Worm (Caenorhabditis elegans) whole organism, young adult: ENCODE results near the gene srh-68.
A peak's percentile ranks its signal among the peaks of the same experiment; 100 is the strongest.

ENCODE experiments used
- C06A6.2 ChIP-seq: fragments of 200-800 bp; sonication (Bioruptor generic); conservative IDR thresholded peaks from 2 replicates; pipeline ENCODE4 v1.3.6; 2022; ENCODE audit warnings: missing genetic modification characterization, missing compliant biosample characterization
- F10E7.11 ChIP-seq: sonication (generic microtip); optimal IDR thresholded peaks from 2 replicates; lab custom pipeline; 2017; ENCODE audit warnings: mild to moderate bottlenecking, missing genetic modification characterization, moderate library complexity, missing compliant biosample characterization
- F22D6.2 ChIP-seq: sonication (generic microtip); optimal IDR thresholded peaks from 2 replicates; lab custom pipeline; 2016; ENCODE audit warnings: mild to moderate bottlenecking, missing genetic modification characterization, missing compliant biosample characterization
- F37B4.10 ChIP-seq: fragments of 200-800 bp; sonication (Bioruptor generic); IDR thresholded peaks from 2 replicates; pipeline ENCODE4 v1.3.6; 2022; ENCODE audit warnings: missing genetic modification characterization, missing compliant biosample characterization
- K11D2.4 ChIP-seq: fragments of 200-800 bp; sonication (Bioruptor generic); IDR thresholded peaks from 2 replicates; pipeline ENCODE4 v1.3.6; 2022; ENCODE audit warnings: missing genetic modification reagents, missing genetic modification characterization, missing compliant biosample characterization
- aptf-2 ChIP-seq: fragments of 200-800 bp; sonication (Bioruptor generic); conservative IDR thresholded peaks from 2 replicates; pipeline ENCODE4 v1.3.6; 2022; ENCODE audit warnings: missing genetic modification reagents, missing genetic modification characterization, missing compliant biosample characterization
- atf-7 ChIP-seq: sonication (generic microtip); optimal IDR thresholded peaks from 2 replicates; lab custom pipeline; 2017; ENCODE audit warnings: mild to moderate bottlenecking, missing genetic modification characterization, missing compliant biosample characterization
- attf-5 ChIP-seq: fragments of 200-800 bp; sonication (Bioruptor generic); optimal IDR thresholded peaks from 2 replicates; lab custom pipeline; 2018; ENCODE audit warnings: mild to moderate bottlenecking, missing genetic modification characterization, missing compliant biosample characterization
- bed-1 ChIP-seq: fragments of 200-800 bp; sonication (Bioruptor generic); IDR thresholded peaks from 2 replicates; pipeline ENCODE4 v1.3.6; 2022; ENCODE audit warnings: missing genetic modification reagents, missing genetic modification characterization, missing compliant biosample characterization
- bed-2 ChIP-seq: fragments of 200-800 bp; sonication (Bioruptor generic); IDR thresholded peaks from 2 replicates; pipeline ENCODE4 v1.3.6; 2022; ENCODE audit warnings: missing genetic modification reagents, missing genetic modification characterization, missing compliant biosample characterization
- cebp-2 ChIP-seq: fragments of 200-800 bp; sonication (Bioruptor generic); IDR thresholded peaks from 2 replicates; pipeline ENCODE4 v1.3.6; 2022; ENCODE audit warnings: missing genetic modification characterization, missing compliant biosample characterization
- ceh-79 ChIP-seq: sonication (generic microtip); optimal IDR thresholded peaks from 2 replicates; lab custom pipeline; 2017; ENCODE audit warnings: mild to moderate bottlenecking, missing genetic modification characterization, missing compliant biosample characterization
- ekl-4 ChIP-seq: fragments of 200-800 bp; sonication (Bioruptor generic); IDR thresholded peaks from 2 replicates; pipeline ENCODE4 v1.3.6; 2022; ENCODE audit warnings: missing genetic modification reagents, missing genetic modification characterization, missing compliant biosample characterization
- gei-17 ChIP-seq: fragments of 200-800 bp; sonication (Bioruptor generic); optimal IDR thresholded peaks from 2 replicates; lab custom pipeline; 2018; ENCODE audit warnings: mild to moderate bottlenecking, missing genetic modification characterization, missing compliant biosample characterization
- hlh-12 ChIP-seq: sonication (generic microtip); optimal IDR thresholded peaks from 2 replicates; lab custom pipeline; 2016; ENCODE audit warnings: missing genetic modification characterization, missing compliant biosample characterization
- hsf-1 ChIP-seq: fragments of 200-800 bp; sonication (Bioruptor generic); IDR thresholded peaks from 2 replicates; pipeline ENCODE4 v1.3.6; 2022; ENCODE audit warnings: missing genetic modification reagents, missing genetic modification characterization, missing compliant biosample characterization
- lag-1 ChIP-seq: fragments of 200-800 bp; sonication (Bioruptor generic); IDR thresholded peaks from 2 replicates; pipeline ENCODE4 v1.3.6; 2022; ENCODE audit warnings: missing genetic modification reagents, missing genetic modification characterization, missing compliant biosample characterization
- let-607 ChIP-seq, 2 experiments: fragments of 200-800 bp in 1 of 2; sonication (Bioruptor generic) in 1 of 2; sonication (generic microtip) in 1 of 2; optimal IDR thresholded peaks; 2 replicates each; lab custom pipeline; 2016 to 2018; ENCODE audit warnings: mild to moderate bottlenecking in 2 of 2, missing compliant biosample characterization in 2 of 2, missing genetic modification characterization in 2 of 2, moderate library complexity in 2 of 2, missing genotype in 1 of 2
- lin-40 ChIP-seq: sonication (generic microtip); optimal IDR thresholded peaks from 2 replicates; lab custom pipeline; 2016; ENCODE audit warnings: missing genetic modification characterization, mild to moderate bottlenecking, missing compliant biosample characterization, missing genotype, missing genetic modification reagents
- lir-1 ChIP-seq: fragments of 200-800 bp; sonication (Bioruptor generic); conservative IDR thresholded peaks from 2 replicates; pipeline ENCODE4 v1.3.6; 2022; ENCODE audit warnings: missing genetic modification reagents, missing genetic modification characterization, missing compliant biosample characterization
- lsl-1 ChIP-seq: fragments of 200-800 bp; sonication (Bioruptor generic); optimal IDR thresholded peaks from 2 replicates; lab custom pipeline; 2018; ENCODE audit warnings: mild to moderate bottlenecking, missing genetic modification characterization, moderate library complexity, missing compliant biosample characterization
- nhr-120 ChIP-seq: fragments of 200-800 bp; sonication (Bioruptor generic); IDR thresholded peaks from 2 replicates; pipeline ENCODE4 v1.3.6; 2022; ENCODE audit warnings: missing genetic modification characterization, missing compliant biosample characterization
- nhr-80 ChIP-seq: sonication (generic microtip); optimal IDR thresholded peaks from 2 replicates; lab custom pipeline; 2016; ENCODE audit warnings: missing genetic modification characterization, missing compliant biosample characterization
- pbrm-1 ChIP-seq: fragments of 200-800 bp; sonication (Bioruptor generic); IDR thresholded peaks from 2 replicates; pipeline ENCODE4 v1.3.6; 2022; ENCODE audit warnings: missing genetic modification reagents, missing genetic modification characterization, missing compliant biosample characterization
- pha-4 ChIP-seq: fragments of 150-350 bp; sonication (generic microtip); optimal IDR thresholded peaks from 2 replicates; lab custom pipeline; 2014; ENCODE audit warnings: missing biosample characterization, missing genetic modification reagents, missing genetic modification characterization
- snpc-1.3 ChIP-seq: sonication (generic microtip); optimal IDR thresholded peaks from 2 replicates; lab custom pipeline; 2017; ENCODE audit warnings: missing genetic modification characterization, mild to moderate bottlenecking, missing compliant biosample characterization, antibody characterized with exemption, moderate library complexity, missing genotype, missing genetic modification reagents; ENCODE audit not compliant: insufficient read depth
- snpc-4 ChIP-seq, 5 experiments: fragments of 150-350 bp in 1 of 5; sonication (generic microtip) in 4 of 5; optimal IDR thresholded peaks; 2 replicates each; lab custom pipeline; 2014 to 2018; ENCODE audit warnings: missing genetic modification characterization in 5 of 5, missing biosample characterization in 3 of 5, antibody characterized with exemption in 2 of 5, mild to moderate bottlenecking in 2 of 5, missing compliant biosample characterization in 2 of 5, missing genotype in 2 of 5, moderate library complexity in 2 of 5, missing genetic modification reagents in 1 of 5
- unc-62 ChIP-seq: fragments of 150-350 bp; optimal IDR thresholded peaks from 2 replicates; lab custom pipeline; 2014; ENCODE audit warnings: missing biosample characterization, missing genetic modification reagents, missing genetic modification characterization
- ztf-3 ChIP-seq: fragments of 200-800 bp; sonication (Bioruptor generic); optimal IDR thresholded peaks from 2 replicates; lab custom pipeline; 2018; ENCODE audit warnings: mild to moderate bottlenecking, missing genetic modification characterization, missing compliant biosample characterization

Gene srh-68

ce11 chrII:12508650-12509049 lies 1.5 kb downstream of the srh-68 start, which contains the start of gene srh-67:
Gene srh-67 (plus strand): TSS chrII:12508950.
- TF ChIP-seq snpc-1.3 (tag; lab: Kevin White, UChicago) = no peak
- no peak for TF ChIP-seq pha-4 (tag; lab: Kevin White, UChicago)
- no peak for TF ChIP-seq hsf-1 (GFP tag; lab: Robert Waterston, UW)
- TF ChIP-seq ekl-4 (GFP tag; lab: Robert Waterston, UW) = no peak
- TF ChIP-seq nhr-120 (GFP tag; lab: Robert Waterston, UW) = no peak
- TF ChIP-seq lsl-1 = no peak
- TF ChIP-seq bed-1 (GFP tag; lab: Robert Waterston, UW) = no peak
- TF ChIP-seq pbrm-1 = no peak
- TF ChIP-seq, all 124 proteins: peak for 0

- TF ChIP-seq lir-1 (GFP tag; lab: Robert Waterston, UW) (no peak), K11D2.4 (GFP tag; lab: Robert Waterston, UW) (no peak), F22D6.2 (tag; lab: Kevin White, UChicago) (no peak), snpc-4 (GFP tag; optimal IDR thresholded peaks at IDR 0.05; lab: Kevin White, UChicago) (no peak), snpc-4 (tag; optimal IDR thresholded peaks at IDR 0.05; lab: Kevin White, UChicago) (no peak), atf-7 (tag; lab: Kevin White, UChicago) (no peak), attf-5 (no peak), cebp-2 (GFP tag; lab: Robert Waterston, UW) (no peak)
Observed at ce11 chrII:12511866-12512265, 4.7 kb downstream of the srh-68 start, which contains the start of gene srh-73. Gene srh-73 (plus strand): TSS chrII:12512166.

- TF ChIP-seq cebp-2 (GFP tag; lab: Robert Waterston, UW) (no peak), lag-1 (GFP tag; lab: Robert Waterston, UW) (no peak), F37B4.10 (GFP tag; lab: Robert Waterston, UW) (no peak), F10E7.11 (tag; lab: Kevin White, UChicago) (no peak), hlh-12 (no peak), nhr-120 (GFP tag; lab: Robert Waterston, UW) (no peak)
- TF ChIP-seq, all 124 proteins: peak for 0
Observed at ce11 chrII:12514620-12515019, 7.5 kb downstream of the srh-68 start, which contains the start of gene srh-69. Gene srh-69 (minus strand): TSS chrII:12514720.

DNA sequence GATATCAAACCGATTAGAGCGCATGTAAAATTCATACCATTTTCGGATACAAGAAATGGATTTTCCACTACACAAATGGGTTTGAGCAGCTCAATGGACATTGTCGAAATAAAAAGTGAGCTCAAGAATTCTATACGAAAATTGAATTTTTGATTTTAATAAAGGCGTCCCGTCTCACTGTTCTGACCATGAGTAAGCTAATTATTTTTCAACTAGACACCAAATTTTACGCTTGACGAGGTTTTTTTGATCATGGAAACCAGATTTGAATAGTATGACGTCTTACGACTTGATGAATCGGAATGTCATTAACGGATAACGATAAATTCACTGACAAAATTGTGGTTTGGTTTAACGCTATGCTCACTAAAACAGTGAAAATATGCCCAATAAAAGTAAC lies 9.2 kb downstream of the srh-68 start, which contains the start of gene srh-61:
srh-61 (minus strand) TSS at position 101 of the 400 bp plus-strand sequence.
- TF ChIP-seq C06A6.2 (GFP tag; lab: Robert Waterston, UW) (no peak), bed-2 (GFP tag; lab: Robert Waterston, UW) (no peak), ztf-3 (GFP tag; lab: Kevin White, UChicago) (no peak), aptf-2 (GFP tag; lab: Robert Waterston, UW) (no peak), lin-40 (tag; lab: Kevin White, UChicago) (no peak)

ce11 chrII:12518008-12518407 lies 10.9 kb downstream of the srh-68 start:
- no peak for TF ChIP-seq C06A6.2 (GFP tag; lab: Robert Waterston, UW)
- peak; percentile 35 for TF ChIP-seq nhr-80 (tag; lab: Kevin White, UChicago)
- peak; percentile 58 for TF ChIP-seq let-607 (tag; optimal IDR thresholded peaks at IDR 0.05; lab: Kevin White, UChicago)
- TF ChIP-seq gei-17 (GFP tag; lab: Kevin White, UChicago) = no peak
- TF ChIP-seq unc-62 (GFP tag; lab: Kevin White, UChicago) = peak; percentile 34
- no peak for TF ChIP-seq ceh-79 (tag; lab: Kevin White, UChicago)
